Worm (Caenorhabditis elegans) whole organism, L4 larva: ENCODE data around the gene ragc-1.

Experiments used
- F10B5.3 ChIP-seq: sonication (generic microtip); optimal IDR thresholded peaks from 2 replicates; lab custom pipeline; 2016; ENCODE audit warnings: mild to moderate bottlenecking, missing genetic modification characterization, missing compliant biosample characterization
- F37D6.2 ChIP-seq: sonication (generic microtip); optimal IDR thresholded peaks from 2 replicates; lab custom pipeline; 2016; ENCODE audit warnings: mild to moderate bottlenecking, missing genetic modification characterization, missing compliant biosample characterization
- F44E2.7 ChIP-seq: fragments of 200-800 bp; sonication (Bioruptor generic); IDR thresholded peaks from 2 replicates; pipeline ENCODE4 v2.1.2; 2022; ENCODE audit warnings: missing genetic modification characterization, missing compliant biosample characterization
- Y105C5A.15 ChIP-seq: fragments of 200-800 bp; sonication (Bioruptor generic); IDR thresholded peaks from 2 replicates; pipeline ENCODE4 v1.3.6; 2022; ENCODE audit warnings: missing genetic modification characterization, missing compliant biosample characterization
- Y48G9A.11 ChIP-seq: fragments of 200-800 bp; sonication (Bioruptor generic); IDR thresholded peaks from 2 replicates; pipeline ENCODE4 v1.3.6; 2022; ENCODE audit warnings: missing genetic modification reagents, missing genetic modification characterization, missing compliant biosample characterization
- ZK546.5 ChIP-seq, 2 experiments: sonication (generic microtip); optimal IDR thresholded peaks; 2 replicates each; lab custom pipeline; 2017; ENCODE audit warnings: missing biosample characterization in 2 of 2, missing genetic modification characterization in 2 of 2
- aha-1 ChIP-seq: fragments of 150-350 bp; peaks from one replicate; lab custom pipeline; 2014; ENCODE audit warnings: missing biosample characterization, missing genetic modification characterization
- ama-1 ChIP-seq: fragments of 150-350 bp; optimal IDR thresholded peaks from 2 replicates; lab custom pipeline; 2014; ENCODE audit warnings: inconsistent platforms, mixed read lengths
- ceh-20 ChIP-seq: fragments of 200-800 bp; sonication (Bioruptor generic); IDR thresholded peaks from 2 replicates; pipeline ENCODE4 v1.3.6; 2022; ENCODE audit warnings: missing genetic modification reagents, missing genetic modification characterization, missing compliant biosample characterization
- ceh-32 ChIP-seq: sonication (generic microtip); optimal IDR thresholded peaks from 2 replicates; lab custom pipeline; 2016; ENCODE audit warnings: mild to moderate bottlenecking, missing genetic modification characterization, missing compliant biosample characterization; ENCODE audit not compliant: poor library complexity
- ceh-82 ChIP-seq: sonication (generic microtip); optimal IDR thresholded peaks from 2 replicates; lab custom pipeline; 2017; ENCODE audit warnings: missing biosample characterization, missing genetic modification characterization
- cey-2 ChIP-seq: sonication (generic microtip); optimal IDR thresholded peaks from 3 replicates; lab custom pipeline; 2017; ENCODE audit warnings: missing genetic modification characterization, mild to moderate bottlenecking, missing compliant biosample characterization, antibody characterized with exemption, borderline replicate concordance; ENCODE audit not compliant: insufficient read depth
- daf-12 ChIP-seq: fragments of 150-350 bp; optimal IDR thresholded peaks from 2 replicates; lab custom pipeline; 2014; ENCODE audit warnings: missing biosample characterization, missing genetic modification reagents, missing genetic modification characterization
- dve-1 ChIP-seq: sonication (generic microtip); optimal IDR thresholded peaks from 2 replicates; lab custom pipeline; 2017; ENCODE audit warnings: antibody characterized with exemption, mild to moderate bottlenecking, missing genetic modification characterization, missing compliant biosample characterization; ENCODE audit not compliant: insufficient read depth
- egl-27 ChIP-seq: sonication (generic microtip); optimal IDR thresholded peaks from 3 replicates; lab custom pipeline; 2017; ENCODE audit warnings: missing biosample characterization, missing genetic modification reagents, missing genetic modification characterization
- fkh-10 ChIP-seq: fragments of 150-350 bp; optimal IDR thresholded peaks from 2 replicates; lab custom pipeline; 2014; ENCODE audit warnings: missing biosample characterization, missing genetic modification reagents, missing genetic modification characterization
- hif-1 ChIP-seq, 2 experiments: sonication (generic microtip); optimal IDR thresholded peaks; 2 replicates each; lab custom pipeline; 2016 to 2017; ENCODE audit warnings: missing compliant biosample characterization in 2 of 2, missing genetic modification characterization in 2 of 2, missing genetic modification reagents in 2 of 2, missing genotype in 2 of 2, mild to moderate bottlenecking in 1 of 2
- hlh-11 ChIP-seq: fragments of 200-800 bp; sonication (Bioruptor generic); optimal IDR thresholded peaks from 2 replicates; lab custom pipeline; 2018; ENCODE audit warnings: mild to moderate bottlenecking, missing genetic modification characterization, missing compliant biosample characterization
- hmg-1.1 ChIP-seq: fragments of 200-800 bp; sonication (Bioruptor generic); IDR thresholded peaks from 2 replicates; pipeline ENCODE4 v1.3.6; 2022; ENCODE audit warnings: missing genetic modification reagents, missing genetic modification characterization, missing compliant biosample characterization
- lin-13 ChIP-seq: fragments of 150-350 bp; optimal IDR thresholded peaks from 2 replicates; lab custom pipeline; 2014; ENCODE audit warnings: missing biosample characterization, missing genetic modification reagents, missing genetic modification characterization
- lin-38 ChIP-seq: fragments of 200-800 bp; sonication (Bioruptor generic); IDR thresholded peaks from 2 replicates; pipeline ENCODE4 v1.3.6; 2022; ENCODE audit warnings: missing genetic modification reagents, missing genetic modification characterization, missing compliant biosample characterization
- lin-39 ChIP-seq: fragments of 150-350 bp; optimal IDR thresholded peaks from 2 replicates; lab custom pipeline; 2014; ENCODE audit warnings: missing biosample characterization, missing genetic modification reagents, missing genetic modification characterization
- lsy-2 ChIP-seq, 2 experiments: fragments of 150-350 bp in 1 of 2; sonication (generic microtip) in 1 of 2; optimal IDR thresholded peaks; 2 replicates each; lab custom pipeline; 2014 to 2017; ENCODE audit warnings: missing biosample characterization in 2 of 2, missing genetic modification characterization in 2 of 2
- madf-5 ChIP-seq, 2 experiments: fragments of 200-800 bp; sonication (Bioruptor generic); IDR thresholded peaks; 2 replicates each; pipeline ENCODE4 v1.3.6; 2022; ENCODE audit warnings: missing compliant biosample characterization in 2 of 2, missing genetic modification characterization in 2 of 2
- mdl-1 ChIP-seq, 2 experiments: fragments of 150-350 bp in 1 of 2; sonication (generic microtip) in 1 of 2; optimal IDR thresholded peaks; 2 replicates each; lab custom pipeline; 2014 to 2017; ENCODE audit warnings: missing biosample characterization in 2 of 2, missing genetic modification characterization in 2 of 2
- mes-2 ChIP-seq: sonication (generic microtip); optimal IDR thresholded peaks from 2 replicates; lab custom pipeline; 2016; ENCODE audit warnings: missing genotype, mild to moderate bottlenecking, missing genetic modification characterization, missing compliant biosample characterization; ENCODE audit not compliant: poor library complexity, severe bottlenecking
- mxl-3 ChIP-seq: fragments of 200-800 bp; sonication (Bioruptor generic); optimal IDR thresholded peaks from 2 replicates; lab custom pipeline; 2018; ENCODE audit warnings: mild to moderate bottlenecking, missing genetic modification characterization, missing compliant biosample characterization
- nhr-10 ChIP-seq: fragments of 150-350 bp; optimal IDR thresholded peaks from 2 replicates; lab custom pipeline; 2014; ENCODE audit warnings: missing biosample characterization, missing genetic modification characterization
- nhr-237 ChIP-seq: sonication (generic microtip); optimal IDR thresholded peaks from 2 replicates; lab custom pipeline; 2017; ENCODE audit warnings: missing biosample characterization, missing genetic modification characterization
- nhr-28 ChIP-seq: fragments of 150-350 bp; optimal IDR thresholded peaks from 2 replicates; lab custom pipeline; 2014; ENCODE audit warnings: missing biosample characterization, missing genetic modification characterization
- nhr-42 ChIP-seq: fragments of 200-800 bp; sonication (Bioruptor generic); IDR thresholded peaks from 2 replicates; pipeline ENCODE4 v1.3.6; 2022; ENCODE audit warnings: missing genetic modification characterization, missing compliant biosample characterization
- nhr-48 ChIP-seq: sonication (generic microtip); optimal IDR thresholded peaks from 2 replicates; lab custom pipeline; 2016; ENCODE audit warnings: mild to moderate bottlenecking, missing genetic modification characterization, missing compliant biosample characterization
- pqm-1 ChIP-seq: sonication (generic microtip); optimal IDR thresholded peaks from 2 replicates; lab custom pipeline; 2017; ENCODE audit warnings: missing biosample characterization, missing genetic modification characterization
- rbr-2 ChIP-seq: sonication (generic microtip); optimal IDR thresholded peaks from 2 replicates; lab custom pipeline; 2016; ENCODE audit warnings: missing genotype, missing genetic modification characterization, missing compliant biosample characterization
- set-16 ChIP-seq: fragments of 200-800 bp; sonication (Bioruptor generic); IDR thresholded peaks from 2 replicates; pipeline ENCODE4 v1.3.6; 2022; ENCODE audit warnings: missing genetic modification reagents, missing genetic modification characterization, missing compliant biosample characterization
- skn-1 ChIP-seq: fragments of 150-350 bp; optimal IDR thresholded peaks from 2 replicates; lab custom pipeline; 2014; ENCODE audit warnings: missing biosample characterization, missing genetic modification characterization
- snpc-1.2 ChIP-seq: fragments of 200-800 bp; sonication (Bioruptor generic); IDR thresholded peaks from 2 replicates; pipeline ENCODE4 v1.3.6; 2022; ENCODE audit warnings: missing genetic modification reagents, missing genetic modification characterization, missing compliant biosample characterization
- snpc-4 ChIP-seq: fragments of 150-350 bp; optimal IDR thresholded peaks from 2 replicates; lab custom pipeline; 2014; ENCODE audit warnings: missing biosample characterization, missing genetic modification characterization
- spr-3 ChIP-seq: fragments of 200-800 bp; sonication (Bioruptor generic); optimal IDR thresholded peaks from 2 replicates; lab custom pipeline; 2018; ENCODE audit warnings: mild to moderate bottlenecking, missing genetic modification characterization, missing compliant biosample characterization
- unc-39 ChIP-seq: sonication (generic microtip); optimal IDR thresholded peaks from 2 replicates; lab custom pipeline; 2017; ENCODE audit warnings: missing biosample characterization, missing genetic modification characterization
- unc-62 ChIP-seq, 3 experiments: fragments of 150-350 bp in 1 of 3; sonication (generic microtip); optimal IDR thresholded peaks in 2 of 3; peaks in 1 of 3; 1 replicate in 1 of 3; 2 replicates in 2 of 3; lab custom pipeline; 2014 to 2017; ENCODE audit warnings: missing biosample characterization in 3 of 3, missing genetic modification characterization in 3 of 3, missing genetic modification reagents in 3 of 3, missing genotype in 1 of 3
- vab-7 ChIP-seq: fragments of 200-800 bp; sonication (Bioruptor generic); IDR thresholded peaks from 2 replicates; pipeline ENCODE4 v1.3.6; 2022; ENCODE audit warnings: missing genetic modification reagents, missing genetic modification characterization, missing compliant biosample characterization
- zag-1 ChIP-seq: fragments of 150-350 bp; optimal IDR thresholded peaks from 2 replicates; lab custom pipeline; 2014; ENCODE audit warnings: missing biosample characterization, missing genetic modification characterization
- zfp-2 ChIP-seq: sonication (generic microtip); optimal IDR thresholded peaks from 2 replicates; lab custom pipeline; 2016; ENCODE audit warnings: mild to moderate bottlenecking, missing genetic modification characterization, missing compliant biosample characterization
- zip-11 ChIP-seq: fragments of 200-800 bp; sonication (Bioruptor generic); IDR thresholded peaks from 2 replicates; pipeline ENCODE4 v1.3.6; 2022; ENCODE audit warnings: missing genetic modification characterization, missing compliant biosample characterization

Gene ragc-1

DNA sequence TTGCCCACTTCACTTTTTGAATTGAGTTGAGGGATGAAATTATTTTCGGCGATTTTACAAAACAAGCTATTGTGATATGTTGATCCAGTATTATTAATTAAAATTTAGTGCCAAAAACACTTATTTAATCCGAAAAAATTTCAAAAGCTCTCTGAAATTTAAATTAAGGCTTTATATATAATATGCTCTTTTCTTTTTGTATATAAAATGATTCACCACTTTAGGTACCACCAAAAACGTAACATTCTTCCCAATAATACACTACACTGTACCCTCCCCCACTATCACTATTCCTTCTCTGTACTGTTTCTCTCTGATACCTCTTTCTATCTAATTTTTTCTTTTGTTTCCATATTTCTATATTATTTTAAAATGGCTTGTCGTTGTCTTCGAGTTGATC lies 39.1 kb upstream of the ragc-1 start, which contains the start of gene prx-2:
Gene prx-2 (plus strand): TSS at position 301 of the 400 bp plus-strand sequence.
- TF ChIP-seq nhr-10 (no peak), snpc-1.2 (no peak), set-16 (GFP tag; lab: Robert Waterston, UW) (no peak), ceh-32 (no peak), F10B5.3 (tag; lab: Kevin White, UChicago) (no peak), vab-7 (GFP tag; lab: Robert Waterston, UW) (no peak), nhr-48 (tag; lab: Kevin White, UChicago) (no peak), zag-1 (tag; lab: Kevin White, UChicago) (no peak), lin-13 (GFP tag; lab: Kevin White, UChicago) (no peak), nhr-28 (tag; lab: Kevin White, UChicago) (no peak), egl-27 (no peak), ZK546.5 (tag; optimal IDR thresholded peaks at IDR 0.05; lab: Kevin White, UChicago) (no peak), aha-1 (tag; lab: Kevin White, UChicago) (no peak), nhr-237 (tag; lab: Kevin White, UChicago) (no peak), spr-3 (GFP tag; lab: Kevin White, UChicago) (no peak)

DNA sequence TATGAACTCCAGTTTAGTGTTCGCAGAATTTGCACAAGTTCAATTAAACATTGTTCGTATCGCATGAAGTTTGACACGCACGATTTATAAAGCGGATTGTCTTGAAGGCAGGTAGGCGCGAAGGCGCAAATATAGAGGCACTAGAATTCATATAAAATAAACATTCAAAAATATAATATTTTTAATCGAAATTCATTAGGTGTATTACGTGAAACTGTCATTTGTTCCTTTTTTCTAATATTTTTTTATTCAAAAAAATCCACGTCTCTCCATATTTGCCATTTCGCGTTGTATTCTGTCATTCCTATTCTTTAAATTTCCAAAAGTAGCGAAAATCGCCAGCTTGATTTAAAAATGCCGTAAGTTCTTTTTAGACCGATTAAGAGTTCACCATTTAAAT lies 37.1 kb upstream of the ragc-1 start, which contains the start of gene ZK809.1:
Gene ZK809.1 (plus strand): TSS at position 301 of the 400 bp plus-strand sequence.
- TF ChIP-seq pqm-1 (tag; lab: Kevin White, UChicago) (no peak), nhr-10 (no peak), daf-12 (tag; lab: Kevin White, UChicago) (no peak), unc-62 (GFP tag; optimal IDR thresholded peaks at IDR 0.05 in 1 of 2; lab: Kevin White, UChicago) (no peak), unc-62 (tag; optimal IDR thresholded peaks at IDR 0.05; lab: Kevin White, UChicago) (no peak), ama-1 (lab: Kevin White, UChicago) (no peak), lin-39 (tag; lab: Kevin White, UChicago) (no peak), snpc-4 (tag; lab: Kevin White, UChicago) (no peak), fkh-10 (GFP tag; lab: Kevin White, UChicago) (no peak), dve-1 (tag; lab: Kevin White, UChicago) (no peak), ceh-82 (tag; lab: Kevin White, UChicago) (no peak), zfp-2 (tag; lab: Kevin White, UChicago) (no peak), skn-1 (tag; lab: Kevin White, UChicago) (no peak), mdl-1 (tag; optimal IDR thresholded peaks at IDR 0.05; lab: Kevin White, UChicago) (no peak), hif-1 (tag; optimal IDR thresholded peaks at IDR 0.05; lab: Kevin White, UChicago) (no peak), set-16 (GFP tag; lab: Robert Waterston, UW) (no peak), lsy-2 (tag; optimal IDR thresholded peaks at IDR 0.05; lab: Kevin White, UChicago) (no peak), hmg-1.1 (GFP tag; lab: Robert Waterston, UW) (no peak), nhr-42 (no peak), F44E2.7 (GFP tag; lab: Robert Waterston, UW) (no peak), zip-11 (no peak)
- TF ChIP-seq, all 104 proteins: peak for 0

DNA sequence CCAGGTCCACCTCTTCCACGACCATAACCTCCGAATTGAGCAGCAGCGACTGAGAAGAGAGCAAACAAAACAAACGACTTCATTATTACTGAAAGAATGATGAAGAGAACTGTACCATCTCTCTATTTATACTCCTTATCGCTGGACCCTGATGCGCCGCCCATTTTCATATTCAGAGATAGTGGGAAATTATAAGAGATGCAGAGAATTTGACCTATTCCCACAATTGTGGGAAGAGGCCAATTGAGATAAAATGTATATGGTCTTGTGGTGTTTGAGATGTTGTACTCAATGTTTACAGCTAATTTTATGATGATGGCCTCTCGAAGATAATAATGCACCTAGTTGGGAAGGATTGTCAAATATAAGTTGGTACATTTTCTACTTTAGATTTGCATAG lies 36.2 kb upstream of the ragc-1 start, which contains the start of gene ttr-50:
Gene ttr-50 (minus strand): TSS at position 101 of the 400 bp plus-strand sequence.
- TF ChIP-seq ceh-82 (tag; lab: Kevin White, UChicago) = no peak
- no peak for TF ChIP-seq zag-1 (tag; lab: Kevin White, UChicago)
- no peak for TF ChIP-seq mes-2 (tag; lab: Kevin White, UChicago)
- TF ChIP-seq F37D6.2 (tag; lab: Kevin White, UChicago) = no peak
- TF ChIP-seq zip-11 = no peak
- no peak for TF ChIP-seq lin-38
- TF ChIP-seq snpc-1.2 = no peak
- no peak for TF ChIP-seq hif-1 (tag; optimal IDR thresholded peaks at IDR 0.05; lab: Kevin White, UChicago)
- TF ChIP-seq Y105C5A.15 (GFP tag; lab: Robert Waterston, UW) = no peak
- TF ChIP-seq hlh-11 (tag; lab: Kevin White, UChicago) = no peak
- no peak for TF ChIP-seq unc-39 (tag; lab: Kevin White, UChicago)
- TF ChIP-seq mxl-3 (GFP tag; lab: Kevin White, UChicago) = no peak
- no peak for TF ChIP-seq ceh-20
- no peak for TF ChIP-seq madf-5 (GFP tag; IDR thresholded peaks at IDR 0.05; lab: Robert Waterston, UW)
- no peak for TF ChIP-seq cey-2 (tag; lab: Kevin White, UChicago)
- no peak for TF ChIP-seq nhr-42
- no peak for TF ChIP-seq skn-1 (tag; lab: Kevin White, UChicago)
- TF ChIP-seq rbr-2 (tag; lab: Kevin White, UChicago) = no peak
- TF ChIP-seq Y48G9A.11 (GFP tag; lab: Robert Waterston, UW) = no peak
- TF ChIP-seq, all 104 proteins: peak for 0
